Worm (Caenorhabditis elegans) whole organism, mixed stage, embryonic: Measurements from ENCODE around the gene srh-97.

Experiments used
- bed-3 ChIP-seq: fragments of 200-800 bp; sonication (Bioruptor generic); optimal IDR thresholded peaks from 3 replicates; lab custom pipeline; 2018; ENCODE audit warnings: mild to moderate bottlenecking, missing genetic modification characterization, moderate library complexity, missing compliant biosample characterization
- blmp-1 ChIP-seq: fragments of 150-350 bp; optimal IDR thresholded peaks from 2 replicates; lab custom pipeline; 2014; ENCODE audit warnings: missing biosample characterization, missing genetic modification characterization
- ceh-39 ChIP-seq: fragments of 150-350 bp; optimal IDR thresholded peaks from 2 replicates; lab custom pipeline; 2014; ENCODE audit warnings: missing biosample characterization, missing genetic modification characterization
- ceh-43 ChIP-seq: fragments of 200-800 bp; sonication (Bioruptor generic); optimal IDR thresholded peaks from 2 replicates; lab custom pipeline; 2018; ENCODE audit warnings: mild to moderate bottlenecking, missing genetic modification characterization, moderate library complexity, missing compliant biosample characterization
- ceh-83 ChIP-seq: fragments of 200-800 bp; sonication (Bioruptor generic); optimal IDR thresholded peaks from 2 replicates; lab custom pipeline; 2018; ENCODE audit warnings: mild to moderate bottlenecking, missing genetic modification characterization, missing compliant biosample characterization
- ces-1 ChIP-seq: fragments of 150-350 bp; optimal IDR thresholded peaks from 2 replicates; lab custom pipeline; 2014; ENCODE audit warnings: missing biosample characterization, missing genetic modification reagents, missing genetic modification characterization
- drap-1 ChIP-seq: fragments of 200-800 bp; sonication (Bioruptor generic); optimal IDR thresholded peaks from 3 replicates; lab custom pipeline; 2018; ENCODE audit warnings: mild to moderate bottlenecking, missing genetic modification characterization, missing compliant biosample characterization
- elt-1 ChIP-seq: sonication (generic microtip); optimal IDR thresholded peaks from 2 replicates; lab custom pipeline; 2017; ENCODE audit warnings: missing genetic modification characterization, mild to moderate bottlenecking, missing compliant biosample characterization, antibody characterized with exemption, moderate library complexity, borderline replicate concordance; ENCODE audit not compliant: insufficient read depth
- elt-3 ChIP-seq: fragments of 150-350 bp; optimal IDR thresholded peaks from 2 replicates; lab custom pipeline; 2014; ENCODE audit warnings: missing biosample characterization, missing genetic modification characterization
- flh-1 ChIP-seq: fragments of 200-800 bp; sonication (Bioruptor generic); optimal IDR thresholded peaks from 2 replicates; lab custom pipeline; 2018; ENCODE audit warnings: mild to moderate bottlenecking, missing genetic modification characterization, moderate library complexity, missing compliant biosample characterization
- ham-2 ChIP-seq: fragments of 200-800 bp; sonication (Bioruptor generic); optimal IDR thresholded peaks from 2 replicates; lab custom pipeline; 2018; ENCODE audit warnings: mild to moderate bottlenecking, missing genetic modification characterization, missing compliant biosample characterization
- hlh-1 ChIP-seq: fragments of 150-350 bp; optimal IDR thresholded peaks from 2 replicates; lab custom pipeline; 2014; ENCODE audit warnings: missing biosample characterization, missing genetic modification reagents, missing genetic modification characterization
- lin-13 ChIP-seq: fragments of 150-350 bp; optimal IDR thresholded peaks from 2 replicates; lab custom pipeline; 2014; ENCODE audit warnings: missing biosample characterization, missing genetic modification characterization
- lin-32 ChIP-seq: fragments of 200-800 bp; sonication (Bioruptor generic); optimal IDR thresholded peaks from 2 replicates; lab custom pipeline; 2018; ENCODE audit warnings: mild to moderate bottlenecking, missing genetic modification characterization, missing compliant biosample characterization
- lsy-2 ChIP-seq: fragments of 150-350 bp; optimal IDR thresholded peaks from 2 replicates; lab custom pipeline; 2014; ENCODE audit warnings: missing biosample characterization, missing genetic modification characterization
- mab-5 ChIP-seq: fragments of 150-350 bp; optimal IDR thresholded peaks from 2 replicates; lab custom pipeline; 2014; ENCODE audit warnings: missing biosample characterization, missing genetic modification characterization
- mep-1 ChIP-seq: fragments of 150-350 bp; optimal IDR thresholded peaks from 2 replicates; lab custom pipeline; 2017; ENCODE audit warnings: missing biosample characterization, missing genetic modification reagents, missing genetic modification characterization, inconsistent platforms
- mls-2 ChIP-seq: sonication (generic microtip); optimal IDR thresholded peaks from 2 replicates; lab custom pipeline; 2016; ENCODE audit warnings: mild to moderate bottlenecking, missing genetic modification characterization, moderate library complexity, missing compliant biosample characterization
- nhr-12 ChIP-seq: fragments of 150-350 bp; optimal IDR thresholded peaks from 2 replicates; lab custom pipeline; 2014; ENCODE audit warnings: missing biosample characterization, missing genetic modification characterization
- nhr-2 ChIP-seq: fragments of 150-350 bp; optimal IDR thresholded peaks from 2 replicates; lab custom pipeline; 2014; ENCODE audit warnings: missing biosample characterization, missing genetic modification characterization
- pha-4 ChIP-seq: fragments of 150-350 bp; optimal IDR thresholded peaks from 2 replicates; lab custom pipeline; 2018; ENCODE audit warnings: missing biosample characterization, missing genetic modification reagents, missing genetic modification characterization
- sem-2 ChIP-seq: fragments of 200-800 bp; sonication (Bioruptor generic); optimal IDR thresholded peaks from 2 replicates; lab custom pipeline; 2018; ENCODE audit warnings: mild to moderate bottlenecking, missing genetic modification characterization, missing compliant biosample characterization
- snpc-4 ChIP-seq: fragments of 150-350 bp; optimal IDR thresholded peaks from 2 replicates; lab custom pipeline; 2014; ENCODE audit warnings: missing biosample characterization, missing genetic modification characterization
- sptf-1 ChIP-seq: sonication (generic microtip); optimal IDR thresholded peaks from 2 replicates; lab custom pipeline; 2017; ENCODE audit warnings: mild to moderate bottlenecking, missing genetic modification characterization, moderate library complexity, missing compliant biosample characterization
- unc-120 ChIP-seq: sonication (generic microtip); optimal IDR thresholded peaks from 2 replicates; lab custom pipeline; 2017; ENCODE audit warnings: missing genetic modification characterization, missing compliant biosample characterization; ENCODE audit not compliant: poor library complexity, severe bottlenecking
- unc-39 ChIP-seq: fragments of 150-350 bp; optimal IDR thresholded peaks from 2 replicates; lab custom pipeline; 2014; ENCODE audit warnings: missing biosample characterization, missing genetic modification characterization
- unc-62 ChIP-seq: fragments of 150-350 bp; optimal IDR thresholded peaks from 2 replicates; lab custom pipeline; 2014; ENCODE audit warnings: missing biosample characterization, missing genetic modification reagents, missing genetic modification characterization
- zip-8 ChIP-seq: fragments of 150-350 bp; optimal IDR thresholded peaks from 2 replicates; lab custom pipeline; 2014; ENCODE audit warnings: missing biosample characterization, missing genetic modification characterization

Gene srh-97

DNA sequence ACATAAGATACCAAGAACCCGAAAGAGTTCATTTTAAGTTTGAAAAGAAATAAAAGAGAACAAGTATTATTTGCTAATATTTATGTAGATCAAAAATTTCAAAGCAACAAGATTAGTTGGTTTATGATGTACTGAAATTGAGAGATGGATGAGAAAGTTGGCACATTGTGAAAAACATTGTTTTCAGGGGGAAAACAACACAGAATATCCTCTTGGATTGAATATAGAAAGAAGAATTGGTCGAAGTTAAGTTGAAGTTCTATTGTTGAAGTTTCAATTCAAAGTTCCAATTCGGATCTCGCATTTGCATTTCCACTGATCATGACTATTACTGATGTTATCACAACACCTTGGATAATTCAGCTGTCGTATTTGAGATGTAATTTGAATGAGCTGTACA is 16.3 kb upstream of the srh-97 start:
- TF ChIP-seq mab-5 (tag; lab: Kevin White, UChicago) (no peak), mls-2 (no peak), sem-2 (GFP tag; lab: Kevin White, UChicago) (no peak), ceh-83 (GFP tag; lab: Kevin White, UChicago) (no peak), lsy-2 (no peak), flh-1 (GFP tag; lab: Kevin White, UChicago) (no peak), ceh-43 (GFP tag; lab: Kevin White, UChicago) (no peak), snpc-4 (tag; lab: Kevin White, UChicago) (no peak), ces-1 (GFP tag; lab: Kevin White, UChicago) (no peak), bed-3 (GFP tag; lab: Kevin White, UChicago) (no peak), elt-3 (tag; lab: Kevin White, UChicago) (no peak), sptf-1 (no peak), blmp-1 (tag; lab: Kevin White, UChicago) (no peak), ceh-39 (tag; lab: Kevin White, UChicago) (no peak)

DNA sequence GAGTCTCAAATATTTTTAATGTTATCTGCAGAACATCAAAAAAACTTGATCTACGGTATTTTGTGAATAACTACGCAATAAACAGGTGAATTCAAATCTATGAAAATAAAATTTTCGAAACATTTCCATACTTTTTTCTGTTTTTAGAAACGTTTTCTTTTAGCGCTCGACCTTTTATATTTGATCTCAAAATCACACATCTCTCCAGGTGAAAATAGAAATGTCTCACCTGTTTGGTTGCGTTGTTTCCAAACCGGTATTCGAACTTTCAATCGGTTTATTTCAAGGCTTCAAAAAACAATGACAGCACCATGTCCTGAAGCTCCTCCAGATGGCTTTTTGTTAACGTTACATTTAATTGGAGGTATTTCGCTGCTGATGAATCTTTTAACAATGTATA is 15.7 kb upstream of the srh-97 start, which contains the start of gene sri-9:
Gene sri-9 (plus strand): TSS at position 301 of the 400 bp plus-strand sequence.
- TF ChIP-seq lin-13 (tag; lab: Kevin White, UChicago) (no peak), flh-1 (GFP tag; lab: Kevin White, UChicago) (no peak), hlh-1 (no peak), elt-3 (tag; lab: Kevin White, UChicago) (no peak)

DNA sequence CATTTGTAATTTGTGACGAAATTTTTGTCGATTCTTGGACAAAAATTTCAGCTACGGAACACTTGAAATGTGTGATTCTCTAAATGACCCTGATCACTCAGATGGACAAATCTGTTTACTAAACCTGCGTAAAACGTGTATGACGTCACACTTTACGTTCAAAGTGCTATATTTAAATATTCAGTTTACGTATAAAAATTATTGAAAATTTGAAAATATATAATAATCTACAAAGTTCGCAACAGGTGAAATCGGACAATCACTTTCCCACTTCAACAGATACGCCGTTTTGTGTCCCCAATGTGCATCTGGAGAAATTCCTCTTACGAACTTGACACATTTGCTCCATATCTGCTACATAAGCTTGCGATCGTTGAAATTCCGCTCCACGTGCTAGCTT is 11.7 kb upstream of the srh-97 start, which contains the start of gene srh-131:
Gene srh-131 (plus strand): TSS at position 301 of the 400 bp plus-strand sequence.
- TF ChIP-seq flh-1 (GFP tag; lab: Kevin White, UChicago): no peak
- no peak for TF ChIP-seq mls-2
- peak; percentile 53 for TF ChIP-seq zip-8 (tag; lab: Kevin White, UChicago)

DNA sequence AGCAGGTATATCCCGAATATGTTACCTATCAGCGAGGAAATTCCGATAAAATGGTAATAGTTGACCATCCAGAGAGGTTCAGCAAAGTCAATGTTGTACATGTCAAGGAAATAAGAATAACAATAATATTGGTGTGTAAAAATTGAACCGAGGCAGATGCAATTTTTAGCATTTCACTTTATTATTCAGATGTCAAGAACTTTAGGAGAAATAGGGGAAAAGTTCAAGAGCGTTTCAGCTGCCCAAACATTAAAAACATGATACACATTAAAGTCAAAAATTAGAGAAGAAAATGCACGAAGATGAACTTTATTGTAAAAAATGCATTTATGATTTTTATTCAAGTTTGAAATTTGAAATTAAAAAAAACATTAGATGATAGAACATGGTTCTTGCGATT is 8.6 kb upstream of the srh-97 start, which contains the start of gene sri-69:
Gene sri-69 (minus strand): TSS at position 101 of the 400 bp plus-strand sequence.
- TF ChIP-seq elt-1 (no peak), nhr-12 (tag; lab: Kevin White, UChicago) (no peak)

DNA sequence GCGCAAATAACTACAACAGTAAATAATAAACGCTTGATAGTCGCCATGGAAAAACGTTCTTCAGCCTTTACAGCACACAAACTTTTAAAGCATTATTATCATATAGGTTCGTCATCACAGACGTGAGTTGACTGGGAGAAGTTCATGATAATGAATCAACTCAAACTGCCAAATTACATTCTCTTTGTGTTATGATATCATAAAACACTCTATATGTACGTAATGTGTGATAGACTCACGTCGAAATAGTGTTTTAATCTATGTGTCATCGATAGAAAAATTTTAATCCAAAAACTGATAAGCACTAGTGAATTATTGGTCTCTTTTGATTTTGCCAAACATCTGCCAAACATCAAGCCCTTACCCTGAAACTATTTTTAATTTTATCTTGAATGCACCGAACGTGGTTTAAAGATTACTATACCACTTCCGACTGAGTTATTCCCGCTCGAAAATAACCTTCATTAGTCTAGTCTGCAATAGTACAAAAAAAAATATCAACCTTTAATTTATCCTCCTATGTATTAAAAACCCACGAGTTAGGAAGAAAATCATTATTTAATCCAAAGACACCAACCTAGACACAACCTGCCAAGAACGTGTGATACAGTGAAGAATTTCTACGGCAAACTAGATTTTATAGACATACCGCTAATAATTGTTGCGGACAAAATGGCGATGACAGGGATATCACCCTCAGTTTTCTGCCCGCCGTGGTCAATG is 7.4 kb upstream of the srh-97 start, which contains the start of the genes clc-12 and clec-240:
Gene clc-12 (minus strand): TSS at position 47 of the 723 bp plus-strand sequence.
Gene clec-240 (plus strand): TSS at position 673 of the 723 bp plus-strand sequence.
- TF ChIP-seq nhr-2 (no peak), blmp-1 (tag; lab: Kevin White, UChicago) (no peak), mep-1 (tag; lab: Kevin White, UChicago) (no peak), flh-1 (GFP tag; lab: Kevin White, UChicago) (no peak), unc-39 (tag; lab: Kevin White, UChicago) (no peak), ces-1 (GFP tag; lab: Kevin White, UChicago) (no peak), nhr-12 (tag; lab: Kevin White, UChicago) (no peak), ceh-83 (GFP tag; lab: Kevin White, UChicago) (no peak), elt-1 (no peak), unc-62 (no peak)

DNA sequence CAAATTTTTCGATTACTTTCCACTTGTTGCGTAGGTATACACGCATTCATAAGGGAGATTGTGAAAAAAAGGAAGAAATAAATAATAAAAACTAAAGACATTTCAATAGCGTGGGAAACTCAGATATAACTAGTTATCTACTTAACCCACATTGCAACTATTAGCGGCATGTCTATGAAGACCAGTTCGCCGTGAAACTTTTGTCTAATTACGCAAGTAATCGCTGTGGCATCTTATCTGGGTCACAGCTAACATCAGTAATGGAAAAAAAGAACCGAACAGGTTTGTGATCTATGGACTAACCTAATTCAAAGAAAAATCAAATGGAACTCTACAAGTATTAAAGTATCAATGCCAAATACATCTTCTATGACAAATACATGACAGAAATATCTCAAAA is 3.7 kb upstream of the srh-97 start, which contains the start of gene clec-241:
Gene clec-241 (minus strand): TSS at position 101 of the 400 bp plus-strand sequence.
- TF ChIP-seq lin-32 (GFP tag; lab: Kevin White, UChicago): no peak
- TF ChIP-seq nhr-12 (tag; lab: Kevin White, UChicago): no peak
- no peak for TF ChIP-seq nhr-2
- TF ChIP-seq zip-8 (tag; lab: Kevin White, UChicago): no peak
- no peak for TF ChIP-seq ham-2
- no peak for TF ChIP-seq mls-2
- TF ChIP-seq sem-2 (GFP tag; lab: Kevin White, UChicago): no peak
- no peak for TF ChIP-seq unc-39 (tag; lab: Kevin White, UChicago)
- no peak for TF ChIP-seq elt-3 (tag; lab: Kevin White, UChicago)
- no peak for TF ChIP-seq hlh-1
- no peak for TF ChIP-seq ceh-39 (tag; lab: Kevin White, UChicago)
- no peak for TF ChIP-seq drap-1 (GFP tag; lab: Kevin White, UChicago)
- TF ChIP-seq pha-4: no peak
- no peak for TF ChIP-seq unc-120 (tag; lab: Kevin White, UChicago)
